Worm (Caenorhabditis elegans) whole organism, L1 larva: ENCODE results near the gene srsx-22.

Experiments
- efl-3 ChIP-seq: fragments of 200-800 bp; sonication (Bioruptor generic); optimal IDR thresholded peaks from 2 replicates; lab custom pipeline; 2018; ENCODE audit warnings: mild to moderate bottlenecking, missing genetic modification characterization, missing compliant biosample characterization
- elt-2 ChIP-seq: sonication (generic microtip); optimal IDR thresholded peaks from 2 replicates; lab custom pipeline; 2016; ENCODE audit warnings: missing genetic modification characterization, mild to moderate bottlenecking, inconsistent platforms, missing compliant biosample characterization, missing genetic modification reagents
- lin-13 ChIP-seq: fragments of 150-350 bp; optimal IDR thresholded peaks from 2 replicates; lab custom pipeline; 2014; ENCODE audit warnings: missing biosample characterization, missing genetic modification reagents, missing genetic modification characterization
- pqm-1 ChIP-seq: sonication (generic microtip); optimal IDR thresholded peaks from 3 replicates; lab custom pipeline; 2017; ENCODE audit warnings: missing biosample characterization, missing genetic modification characterization
- skn-1 ChIP-seq: fragments of 150-350 bp; optimal IDR thresholded peaks from 2 replicates; lab custom pipeline; 2014; ENCODE audit warnings: missing biosample characterization, missing genetic modification characterization
- unc-130 ChIP-seq: fragments of 150-350 bp; optimal IDR thresholded peaks from 2 replicates; lab custom pipeline; 2017; ENCODE audit warnings: missing biosample characterization, missing genetic modification characterization, inconsistent platforms

- TF ChIP-seq unc-130 (tag; lab: Kevin White, UChicago) (no peak), pqm-1 (no peak), skn-1 (no peak), elt-2 (tag; lab: Kevin White, UChicago) (no peak), efl-3 (no peak), lin-13 (no peak)
Observed at ce11 chrV:8394357-8394850, 42.9 kb downstream of the srsx-22 start, which contains the start of the genes pho-6 and F52E1.3.
